ENCODE assay signal across 3 fruit fly cellular contexts in the genomic region with DNA sequence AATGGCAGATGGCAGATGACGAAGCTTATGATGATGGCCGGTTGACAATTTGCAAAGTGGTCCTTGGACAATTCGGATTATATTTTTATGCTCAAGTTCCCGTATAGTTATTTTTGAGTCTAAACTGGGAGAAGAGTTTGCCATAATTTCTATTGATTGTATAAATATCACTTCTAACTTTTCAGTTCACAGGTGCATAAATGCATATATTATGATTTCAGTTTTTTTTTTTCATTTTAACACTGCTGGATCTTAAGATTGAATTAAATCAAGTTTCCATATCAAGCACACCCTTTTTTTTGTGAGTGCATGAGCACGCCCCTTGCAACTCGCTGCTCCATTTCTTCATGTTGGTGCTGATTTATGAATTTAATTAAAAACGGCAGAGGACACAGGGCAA.
TF ChIP-seq lines count a peak whose summit lies in the region.

No protein-coding gene starts in this region.

TF ChIP-seq in whole organism, prepupa, 60 proteins besides CTCF, POLR2A, EP300 and RAD21 (continues in another document):
- TF ChIP-seq Sox15 (GFP tag; optimal IDR thresholded peaks at IDR 0.05; lab: Kevin White, UChicago) (no peak), achi (GFP tag; optimal IDR thresholded peaks at IDR 0.05; lab: Kevin White, UChicago) (peak; percentile 31), CG10631 (GFP tag; optimal IDR thresholded peaks at IDR 0.05; lab: Kevin White, UChicago) (peak; percentile 5), Hr4 (GFP tag; optimal IDR thresholded peaks at IDR 0.05; lab: Kevin White, UChicago) (no peak), Eip75B (GFP tag; optimal IDR thresholded peaks at IDR 0.05; lab: Kevin White, UChicago) (peak; percentile 11), CG31627 (GFP tag; optimal IDR thresholded peaks at IDR 0.05; lab: Kevin White, UChicago) (peak; percentile 54), cyc (GFP tag; optimal IDR thresholded peaks at IDR 0.05; lab: Kevin White, UChicago) (peak; percentile 44), CG7368 (GFP tag; optimal IDR thresholded peaks at IDR 0.05; lab: Kevin White, UChicago) (no peak), salr (GFP tag; optimal IDR thresholded peaks at IDR 0.05; lab: Kevin White, UChicago) (no peak), acj6 (GFP tag; optimal IDR thresholded peaks at IDR 0.05; lab: Kevin White, UChicago) (peak; percentile 25), Lpt (GFP tag; optimal IDR thresholded peaks at IDR 0.05; lab: Kevin White, UChicago) (no peak), Ets21C (GFP tag; optimal IDR thresholded peaks at IDR 0.05; lab: Kevin White, UChicago) (peak; percentile 26), CG11902 (GFP tag; optimal IDR thresholded peaks at IDR 0.05; lab: Kevin White, UChicago) (no peak), fd85E (GFP tag; optimal IDR thresholded peaks at IDR 0.05; lab: Kevin White, UChicago) (no peak), CG6808 (GFP tag; optimal IDR thresholded peaks at IDR 0.05; lab: Kevin White, UChicago) (no peak), CG8319 (GFP tag; optimal IDR thresholded peaks at IDR 0.05; lab: Kevin White, UChicago) (no peak), fkh (GFP tag; optimal IDR thresholded peaks at IDR 0.05; lab: Kevin White, UChicago) (no peak), CG6792 (GFP tag; optimal IDR thresholded peaks at IDR 0.05; lab: Kevin White, UChicago) (peak; percentile 26), Eip78C (GFP tag; lab: Kevin White, UChicago) (peak; percentile 68), Ets96B (tag; optimal IDR thresholded peaks at IDR 0.05; lab: Kevin White, UChicago) (no peak), OdsH (GFP tag; optimal IDR thresholded peaks at IDR 0.05; lab: Kevin White, UChicago) (peak; percentile 9), dsx (GFP tag; optimal IDR thresholded peaks at IDR 0.05; lab: Kevin White, UChicago; ENCODE audit: poor library complexity, severe bottlenecking) (no peak), Sox14 (GFP tag; optimal IDR thresholded peaks at IDR 0.05; lab: Kevin White, UChicago) (peak; percentile 41), CG3919 (GFP tag; optimal IDR thresholded peaks at IDR 0.05; lab: Kevin White, UChicago) (peak; percentile 14), CG34406 (GFP tag; optimal IDR thresholded peaks at IDR 0.05; lab: Kevin White, UChicago) (peak; percentile 3), topi (GFP tag; optimal IDR thresholded peaks at IDR 0.05; lab: Kevin White, UChicago) (peak; percentile 45), dac (GFP tag; optimal IDR thresholded peaks at IDR 0.05; lab: Kevin White, UChicago) (no peak), Eip93F (GFP tag; optimal IDR thresholded peaks at IDR 0.05; lab: Kevin White, UChicago) (no peak), CG16779 (tag; optimal IDR thresholded peaks at IDR 0.05; lab: Kevin White, UChicago) (no peak)

TF ChIP-seq in whole organism, pupa, 21 proteins besides CTCF, POLR2A, EP300 and RAD21:
- TF ChIP-seq Pif1B (GFP tag; optimal IDR thresholded peaks at IDR 0.05; lab: Kevin White, UChicago) (no peak), Pif1A (GFP tag; optimal IDR thresholded peaks at IDR 0.05; lab: Kevin White, UChicago) (no peak), Snoo (tag; optimal IDR thresholded peaks at IDR 0.05; lab: Kevin White, UChicago) (peak; percentile 25), Ets98B (GFP tag; IDR thresholded peaks at IDR 0.05; lab: Robert Waterston, UW) (no peak), fd96Ca (GFP tag; IDR thresholded peaks at IDR 0.05; lab: Robert Waterston, UW) (no peak), CG32121 (GFP tag; IDR thresholded peaks at IDR 0.05; lab: Robert Waterston, UW) (no peak), CG17806 (tag; optimal IDR thresholded peaks at IDR 0.05; lab: Kevin White, UChicago) (peak; percentile 4), CG14655 (GFP tag; optimal IDR thresholded peaks at IDR 0.05; lab: Kevin White, UChicago) (peak; percentile 1), rn (GFP tag; IDR thresholded peaks at IDR 0.05; lab: Robert Waterston, UW) (no peak), CG9948 (tag; optimal IDR thresholded peaks at IDR 0.05; lab: Kevin White, UChicago) (peak; percentile 23), CG12605 (GFP tag; IDR thresholded peaks at IDR 0.05; lab: Robert Waterston, UW) (no peak), D1 (tag; optimal IDR thresholded peaks at IDR 0.05; lab: Kevin White, UChicago) (no peak), gl (tag; optimal IDR thresholded peaks at IDR 0.05; lab: Kevin White, UChicago) (no peak), CG10348 (GFP tag; IDR thresholded peaks at IDR 0.05; lab: Robert Waterston, UW) (no peak), CG8301 (tag; optimal IDR thresholded peaks at IDR 0.05; lab: Kevin White, UChicago) (no peak), CG15710 (tag; optimal IDR thresholded peaks at IDR 0.05; lab: Kevin White, UChicago) (no peak), EcR (GFP tag; optimal IDR thresholded peaks at IDR 0.05; lab: Kevin White, UChicago) (no peak), CG4496 (GFP tag; IDR thresholded peaks at IDR 0.05; lab: Robert Waterston, UW) (no peak), CG8159 (tag; optimal IDR thresholded peaks at IDR 0.05; lab: Kevin White, UChicago) (peak; percentile 0)
TF ChIP-seq in whole organism, pupa: peak in this region for 5.

TF ChIP-seq in whole organism, wandering third instar larva, 38 proteins besides CTCF, POLR2A, EP300 and RAD21:
- no peak for TF ChIP-seq Hr78 (GFP tag; optimal IDR thresholded peaks at IDR 0.05; lab: Kevin White, UChicago)
- peak; percentile 6 for TF ChIP-seq h (GFP tag; optimal IDR thresholded peaks at IDR 0.05; lab: Kevin White, UChicago)
- peak; percentile 24 for TF ChIP-seq woc (GFP tag; optimal IDR thresholded peaks at IDR 0.05; lab: Kevin White, UChicago)
- TF ChIP-seq Vsx2 (GFP tag; optimal IDR thresholded peaks at IDR 0.05; lab: Kevin White, UChicago; ENCODE audit: partially characterized antibody), result no peak
- no peak for TF ChIP-seq Dfd (GFP tag; optimal IDR thresholded peaks at IDR 0.05; lab: Kevin White, UChicago)
- no peak for TF ChIP-seq pan (optimal IDR thresholded peaks at IDR 0.05; lab: Kevin White, UChicago)
- no peak for TF ChIP-seq Myc (optimal IDR thresholded peaks at IDR 0.05; lab: Kevin White, UChicago)
- no peak for TF ChIP-seq Mio (GFP tag; optimal IDR thresholded peaks at IDR 0.05; lab: Kevin White, UChicago)
- TF ChIP-seq Hnf4 (GFP tag; optimal IDR thresholded peaks at IDR 0.05; lab: Kevin White, UChicago), result no peak
- no peak for TF ChIP-seq tai (GFP tag; optimal IDR thresholded peaks at IDR 0.05; lab: Kevin White, UChicago)
- peak; percentile 55 for TF ChIP-seq fru (GFP tag; optimal IDR thresholded peaks at IDR 0.05; lab: Kevin White, UChicago)
- TF ChIP-seq CrebA (GFP tag; optimal IDR thresholded peaks at IDR 0.05; lab: Kevin White, UChicago; ENCODE audit: borderline replicate concordance), result no peak
- no peak for TF ChIP-seq N (GFP tag; optimal IDR thresholded peaks at IDR 0.05; lab: Kevin White, UChicago)
- TF ChIP-seq HLH106 (tag; optimal IDR thresholded peaks at IDR 0.05; lab: Kevin White, UChicago), result peak; percentile 32
- no peak for TF ChIP-seq dsf (GFP tag; optimal IDR thresholded peaks at IDR 0.05; lab: Kevin White, UChicago; ENCODE audit: borderline replicate concordance)
- TF ChIP-seq rgr (GFP tag; optimal IDR thresholded peaks at IDR 0.05; lab: Kevin White, UChicago), result peak; percentile 60
- TF ChIP-seq dmrt93B (GFP tag; optimal IDR thresholded peaks at IDR 0.05; lab: Kevin White, UChicago), result no peak
- TF ChIP-seq Jra (GFP tag; optimal IDR thresholded peaks at IDR 0.05; lab: Kevin White, UChicago), result no peak
- no peak for TF ChIP-seq lola (GFP tag; optimal IDR thresholded peaks at IDR 0.05; lab: Kevin White, UChicago)
- no peak for TF ChIP-seq Abd-B (GFP tag; optimal IDR thresholded peaks at IDR 0.05; lab: Kevin White, UChicago)
- no peak for TF ChIP-seq CG9705 (GFP tag; optimal IDR thresholded peaks at IDR 0.05; lab: Kevin White, UChicago)
- TF ChIP-seq dl (GFP tag; optimal IDR thresholded peaks at IDR 0.05; lab: Kevin White, UChicago; ENCODE audit: insufficient read depth in 1 of 2, partially characterized antibody in 2 of 2), result no peak
- TF ChIP-seq psq (GFP tag; optimal IDR thresholded peaks at IDR 0.05; lab: Kevin White, UChicago), result peak; percentile 21
- TF ChIP-seq CG32264 (GFP tag; optimal IDR thresholded peaks at IDR 0.05; lab: Kevin White, UChicago), result no peak
- peak; percentile 57 for TF ChIP-seq ey (GFP tag; optimal IDR thresholded peaks at IDR 0.05; lab: Kevin White, UChicago)
- TF ChIP-seq Dif (GFP tag; optimal IDR thresholded peaks at IDR 0.05; lab: Kevin White, UChicago; ENCODE audit: partially characterized antibody), result no peak
- no peak for TF ChIP-seq sage (GFP tag; optimal IDR thresholded peaks at IDR 0.05; lab: Kevin White, UChicago)
- TF ChIP-seq Hr83 (GFP tag; optimal IDR thresholded peaks at IDR 0.05; lab: Kevin White, UChicago; ENCODE audit: poor library complexity, severe bottlenecking), result no peak
- TF ChIP-seq br (GFP tag; optimal IDR thresholded peaks at IDR 0.05; lab: Kevin White, UChicago), result peak; percentile 24
- TF ChIP-seq foxo (GFP tag; optimal IDR thresholded peaks at IDR 0.05; lab: Kevin White, UChicago), result peak in 1 of 2 experiments; percentile 53
- no peak for TF ChIP-seq GATAd (GFP tag; optimal IDR thresholded peaks at IDR 0.05; lab: Kevin White, UChicago)
- TF ChIP-seq Sp1 (GFP tag; optimal IDR thresholded peaks at IDR 0.05; lab: Kevin White, UChicago), result peak; percentile 32
- TF ChIP-seq Rel (GFP tag; optimal IDR thresholded peaks at IDR 0.05; lab: Kevin White, UChicago), result no peak
- no peak for TF ChIP-seq Rel (tag; optimal IDR thresholded peaks at IDR 0.05; lab: Kevin White, UChicago)
- no peak for TF ChIP-seq sv (GFP tag; optimal IDR thresholded peaks at IDR 0.05; lab: Kevin White, UChicago)
- peak; percentile 52 for TF ChIP-seq OdsH (GFP tag; optimal IDR thresholded peaks at IDR 0.05; lab: Kevin White, UChicago)
- no peak for TF ChIP-seq usp (GFP tag; optimal IDR thresholded peaks at IDR 0.05; lab: Kevin White, UChicago)
- TF ChIP-seq brk (GFP tag; optimal IDR thresholded peaks at IDR 0.05; lab: Kevin White, UChicago), result no peak
- TF ChIP-seq jim (GFP tag; optimal IDR thresholded peaks at IDR 0.05; lab: Kevin White, UChicago), result no peak
TF ChIP-seq in whole organism, wandering third instar larva: peak in this region for 11.
